Worm (Caenorhabditis elegans): ENCODE measurements around the gene T06E8.8.
A peak's percentile ranks its signal among the peaks of the same experiment; 100 is the strongest.

DNA sequence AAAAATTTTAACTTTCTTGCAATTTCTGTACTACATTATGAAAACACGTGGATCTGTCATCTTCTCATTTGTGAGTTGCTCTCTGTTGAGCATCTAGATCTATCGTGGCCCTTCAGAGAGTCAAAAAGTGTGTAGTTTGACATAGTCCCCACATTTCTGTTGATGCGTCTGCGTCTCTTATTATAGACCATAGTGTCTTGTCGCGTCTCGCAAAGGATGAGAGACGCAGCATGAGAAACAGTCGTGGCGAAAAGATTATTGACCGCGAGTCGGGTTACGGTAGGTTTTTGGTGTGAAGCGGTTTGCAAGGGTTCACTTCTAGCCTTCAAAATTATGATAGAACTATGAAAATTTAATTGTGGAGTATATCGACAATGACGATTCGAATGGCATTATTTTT is 1.3 kb upstream of the T06E8.8 start:
- TF ChIP-seq sem-4 (tag; optimal IDR thresholded peaks at IDR 0.05): peak; percentile 4
- TF ChIP-seq peb-1 (tag; optimal IDR thresholded peaks at IDR 0.05): no peak
- TF ChIP-seq unc-39 (tag; optimal IDR thresholded peaks at IDR 0.05): no peak
- peak; percentile 36 for TF ChIP-seq mab-5 (tag; optimal IDR thresholded peaks at IDR 0.05)
- TF ChIP-seq elt-1 (tag; optimal IDR thresholded peaks at IDR 0.05): no peak
- no peak for TF ChIP-seq skn-1 (tag; optimal IDR thresholded peaks at IDR 0.05)
- no peak for TF ChIP-seq snpc-4 (tag; optimal IDR thresholded peaks at IDR 0.05)
- no peak for TF ChIP-seq ztf-11 (tag; optimal IDR thresholded peaks at IDR 0.05)
- no peak for TF ChIP-seq ama-1 (optimal IDR thresholded peaks at IDR 0.05)
- peak; percentile 71 for TF ChIP-seq egl-27 (tag; optimal IDR thresholded peaks at IDR 0.05)
- TF ChIP-seq nhr-21 (tag; optimal IDR thresholded peaks at IDR 0.05): peak; percentile 39
- TF ChIP-seq nhr-11 (tag; optimal IDR thresholded peaks at IDR 0.05): no peak
- peak; percentile 89 to 98 for TF ChIP-seq lsy-2 (tag; optimal IDR thresholded peaks at IDR 0.05)
